Fruit fly (Drosophila melanogaster) whole organism, embryonic: ENCODE results near the gene CG43638.
A peak's percentile ranks its signal among the peaks of the same experiment; 100 is the strongest.

Source experiments
- Adf1 ChIP-seq: fragments of 200-800 bp; sonication (Bioruptor generic); IDR thresholded peaks from 2 replicates; pipeline ENCODE4 v1.3.6; 2022; ENCODE audit warnings: missing biosample characterization, missing genetic modification characterization
- Antp ChIP-seq: fragments of 200-800 bp; sonication (Bioruptor generic); optimal IDR thresholded peaks from 3 replicates; lab custom pipeline; 2016; ENCODE audit warnings: missing biosample characterization, missing genetic modification characterization
- Bdp1 ChIP-seq: fragments of 200-800 bp; sonication (Bioruptor generic); optimal IDR thresholded peaks from 3 replicates; lab custom pipeline; 2016; ENCODE audit warnings: missing biosample characterization, missing genetic modification characterization
- CG1024 ChIP-seq: fragments of 200-800 bp; sonication (Bioruptor generic); IDR thresholded peaks from 2 replicates; pipeline ENCODE4 v1.3.6; 2022; ENCODE audit warnings: missing biosample characterization, missing genetic modification characterization
- CG11085 ChIP-seq: fragments of 200-800 bp; sonication (Bioruptor generic); IDR thresholded peaks from 2 replicates; pipeline ENCODE4 v1.3.6; 2022; ENCODE audit warnings: missing biosample characterization, missing genetic modification characterization
- CG12942 ChIP-seq: fragments of 200-800 bp; sonication (Bioruptor generic); optimal IDR thresholded peaks from 3 replicates; lab custom pipeline; 2016; ENCODE audit warnings: missing biosample characterization, missing genetic modification characterization
- CG13624 ChIP-seq: fragments of 200-800 bp; sonication (Bioruptor generic); optimal IDR thresholded peaks from 2 replicates; lab custom pipeline; 2016; ENCODE audit warnings: missing biosample characterization, missing genetic modification characterization
- CG14965 ChIP-seq: fragments of 200-800 bp; sonication (Bioruptor generic); optimal IDR thresholded peaks from 2 replicates; lab custom pipeline; 2016; ENCODE audit warnings: missing biosample characterization, missing genetic modification characterization, borderline replicate concordance
- CG15073 ChIP-seq: fragments of 200-800 bp; sonication (Bioruptor generic); optimal IDR thresholded peaks from 2 replicates; lab custom pipeline; 2016; ENCODE audit warnings: missing biosample characterization, missing genetic modification characterization
- CG16863 ChIP-seq: fragments of 200-800 bp; sonication (Bioruptor generic); optimal IDR thresholded peaks from 3 replicates; lab custom pipeline; 2016; ENCODE audit warnings: missing biosample characterization, missing genetic modification characterization
- CG17385 ChIP-seq: fragments of 200-800 bp; sonication (Bioruptor generic); optimal IDR thresholded peaks from 3 replicates; lab custom pipeline; 2018; ENCODE audit warnings: missing biosample characterization, mild to moderate bottlenecking, missing genetic modification characterization
- CG2199 ChIP-seq: fragments of 200-800 bp; sonication (Bioruptor generic); IDR thresholded peaks from 3 replicates; pipeline ENCODE4 v1.3.6; 2022; ENCODE audit warnings: missing biosample characterization, missing genetic modification characterization
- CG3065 ChIP-seq: fragments of 200-800 bp; sonication (Bioruptor generic); optimal IDR thresholded peaks from 2 replicates; lab custom pipeline; 2016; ENCODE audit warnings: missing biosample characterization, missing genetic modification characterization
- CG3407 ChIP-seq: fragments of 200-800 bp; sonication (Bioruptor generic); optimal IDR thresholded peaks from 2 replicates; lab custom pipeline; 2018; ENCODE audit warnings: missing biosample characterization, mild to moderate bottlenecking, missing genetic modification characterization
- CG3838 ChIP-seq: fragments of 200-800 bp; sonication (Bioruptor generic); optimal IDR thresholded peaks from 3 replicates; lab custom pipeline; 2016; ENCODE audit warnings: missing biosample characterization, missing genetic modification characterization
- CG6254 ChIP-seq: fragments of 200-800 bp; sonication (Bioruptor generic); optimal IDR thresholded peaks from 3 replicates; lab custom pipeline; 2017; ENCODE audit warnings: mild to moderate bottlenecking, missing biosample characterization, missing genetic modification reagents, missing genetic modification characterization
- CG9797 ChIP-seq: fragments of 200-800 bp; sonication (Bioruptor generic); optimal IDR thresholded peaks from 3 replicates; lab custom pipeline; 2018; ENCODE audit warnings: missing biosample characterization, mild to moderate bottlenecking, missing genetic modification characterization
- CG9932 ChIP-seq: fragments of 200-800 bp; sonication (Bioruptor generic); IDR thresholded peaks from 2 replicates; pipeline ENCODE4 v1.3.6; 2022; ENCODE audit warnings: missing biosample characterization, missing genetic modification characterization
- Ets97D ChIP-seq: fragments of 200-800 bp; sonication (Bioruptor generic); optimal IDR thresholded peaks from 3 replicates; lab custom pipeline; 2016; ENCODE audit warnings: missing biosample characterization, missing genetic modification characterization
- HHEX ChIP-seq: fragments of 200-800 bp; sonication (Bioruptor generic); optimal IDR thresholded peaks from 3 replicates; lab custom pipeline; 2017; ENCODE audit warnings: missing biosample characterization, mild to moderate bottlenecking, missing genetic modification characterization, missing genetic modification reagents
- Hr39 ChIP-seq: fragments of >200 bp; optimal IDR thresholded peaks from 2 replicates; lab custom pipeline; 2017
- Kr ChIP-seq: fragments of 200-800 bp; sonication (Bioruptor generic); optimal IDR thresholded peaks from 2 replicates; lab custom pipeline; 2017; ENCODE audit warnings: missing biosample characterization, mild to moderate bottlenecking, missing genetic modification characterization
- Neu2 ChIP-seq: fragments of 200-800 bp; sonication (Bioruptor generic); optimal IDR thresholded peaks from 3 replicates; lab custom pipeline; 2016; ENCODE audit warnings: missing biosample characterization, missing genetic modification characterization, borderline replicate concordance
- Nf-YA ChIP-seq: fragments of 200-800 bp; sonication (Bioruptor generic); IDR thresholded peaks from 2 replicates; pipeline ENCODE4 v1.3.6; 2022; ENCODE audit warnings: missing biosample characterization, missing genetic modification characterization
- Nf-YC ChIP-seq: fragments of 200-800 bp; optimal IDR thresholded peaks from 3 replicates; lab custom pipeline; 2019; ENCODE audit warnings: missing biosample characterization, mild to moderate bottlenecking, missing genetic modification characterization, moderate library complexity
- Sox100B ChIP-seq: fragments of 200-800 bp; sonication (Bioruptor generic); optimal IDR thresholded peaks from 3 replicates; lab custom pipeline; 2018; ENCODE audit warnings: missing biosample characterization, mild to moderate bottlenecking, missing genetic modification characterization
- Stat92E ChIP-seq, 3 experiments: fragments of >200 bp in 2 of 3; fragments of 200-800 bp in 1 of 3; sonication (Bioruptor generic) in 1 of 3; optimal IDR thresholded peaks; 2 replicates each; lab custom pipeline; 2017 to 2019; ENCODE audit warnings: missing biosample characterization in 3 of 3, missing genetic modification characterization in 3 of 3, mild to moderate bottlenecking in 1 of 3, moderate library complexity in 1 of 3
- Taf1 ChIP-seq: fragments of 200-800 bp; sonication (Bioruptor generic); IDR thresholded peaks from 2 replicates; pipeline ENCODE4 v1.3.6; 2022; ENCODE audit warnings: missing biosample characterization, missing genetic modification characterization
- bigmax ChIP-seq: fragments of 200-800 bp; sonication (Bioruptor generic); optimal IDR thresholded peaks from 2 replicates; lab custom pipeline; 2018; ENCODE audit warnings: missing biosample characterization, mild to moderate bottlenecking, missing genetic modification characterization
- br ChIP-seq: fragments of >200 bp; optimal IDR thresholded peaks from 2 replicates; lab custom pipeline; 2017
- dati ChIP-seq: fragments of 200-800 bp; sonication (Bioruptor generic); IDR thresholded peaks from 2 replicates; pipeline ENCODE4 v1.3.6; 2022; ENCODE audit warnings: missing biosample characterization, missing genetic modification characterization
- ewg ChIP-seq: fragments of 200-800 bp; sonication (Bioruptor generic); optimal IDR thresholded peaks from 3 replicates; lab custom pipeline; 2017; ENCODE audit warnings: mild to moderate bottlenecking, missing biosample characterization, missing genetic modification reagents, missing genetic modification characterization
- fru ChIP-seq: fragments of >200 bp; optimal IDR thresholded peaks from 2 replicates; lab custom pipeline; 2017
- grau ChIP-seq: fragments of 200-800 bp; optimal IDR thresholded peaks from 3 replicates; lab custom pipeline; 2019; ENCODE audit warnings: missing biosample characterization, mild to moderate bottlenecking, missing genetic modification characterization, moderate library complexity
- kah ChIP-seq: fragments of 200-800 bp; sonication (Bioruptor generic); optimal IDR thresholded peaks from 2 replicates; lab custom pipeline; 2018; ENCODE audit warnings: missing biosample characterization, mild to moderate bottlenecking, missing genetic modification characterization
- knrl ChIP-seq: fragments of 200-800 bp; sonication (Bioruptor generic); IDR thresholded peaks from 3 replicates; pipeline ENCODE4 v1.3.6; 2022; ENCODE audit warnings: missing biosample characterization, missing genetic modification characterization; ENCODE audit not compliant: partially characterized antibody
- nerfin-2 ChIP-seq: fragments of 200-800 bp; sonication (Bioruptor generic); IDR thresholded peaks from 2 replicates; pipeline ENCODE4 v1.3.6; 2022; ENCODE audit warnings: missing biosample characterization, missing genetic modification characterization; ENCODE audit not compliant: partially characterized antibody
- pho ChIP-seq: fragments of 200-800 bp; sonication (Bioruptor generic); optimal IDR thresholded peaks from 2 replicates; lab custom pipeline; 2016; ENCODE audit warnings: missing biosample characterization, missing genetic modification characterization
- phol ChIP-seq: fragments of 200-800 bp; sonication (Bioruptor generic); optimal IDR thresholded peaks from 3 replicates; lab custom pipeline; 2018; ENCODE audit warnings: missing biosample characterization, mild to moderate bottlenecking, missing genetic modification characterization, moderate library complexity
- pum ChIP-seq: fragments of 200-800 bp; sonication (Bioruptor generic); optimal IDR thresholded peaks from 2 replicates; lab custom pipeline; 2016; ENCODE audit warnings: missing biosample characterization, missing genetic modification characterization
- pzg ChIP-seq: fragments of 200-800 bp; sonication (Bioruptor generic); optimal IDR thresholded peaks from 3 replicates; lab custom pipeline; 2018; ENCODE audit warnings: missing biosample characterization, mild to moderate bottlenecking, missing genetic modification characterization, moderate library complexity
- ranshi ChIP-seq: fragments of 200-800 bp; sonication (Bioruptor generic); IDR thresholded peaks from 2 replicates; pipeline ENCODE4 v1.3.6; 2022; ENCODE audit warnings: missing biosample characterization, missing genetic modification characterization
- run ChIP-seq: fragments of 200-800 bp; sonication (Bioruptor generic); optimal IDR thresholded peaks from 3 replicates; lab custom pipeline; 2018; ENCODE audit warnings: missing biosample characterization, mild to moderate bottlenecking, missing genetic modification characterization
- sim ChIP-seq: fragments of 200-800 bp; sonication (Bioruptor generic); IDR thresholded peaks from 2 replicates; pipeline ENCODE4 v1.3.6; 2022; ENCODE audit warnings: missing biosample characterization, missing genetic modification characterization
- sna ChIP-seq: fragments of 200-800 bp; sonication (Bioruptor generic); IDR thresholded peaks from 2 replicates; pipeline ENCODE4 v1.3.6; 2022; ENCODE audit warnings: missing biosample characterization, missing genetic modification characterization; ENCODE audit not compliant: partially characterized antibody
- sob ChIP-seq: fragments of 200-800 bp; sonication (Bioruptor generic); IDR thresholded peaks from 2 replicates; pipeline ENCODE4 v1.3.6; 2022; ENCODE audit warnings: missing biosample characterization, missing genetic modification characterization
- sqz ChIP-seq: fragments of 200-800 bp; sonication (Bioruptor generic); optimal IDR thresholded peaks from 3 replicates; lab custom pipeline; 2018; ENCODE audit warnings: missing biosample characterization, mild to moderate bottlenecking, missing genetic modification characterization
- toy ChIP-seq: fragments of 200-800 bp; sonication (Bioruptor generic); IDR thresholded peaks from 2 replicates; pipeline ENCODE4 v1.3.6; 2022; ENCODE audit warnings: missing biosample characterization, missing genetic modification characterization
- trh ChIP-seq: fragments of 200-800 bp; sonication (Bioruptor generic); optimal IDR thresholded peaks from 2 replicates; lab custom pipeline; 2016; ENCODE audit warnings: missing biosample characterization, missing genetic modification characterization
- tx ChIP-seq: fragments of 200-800 bp; sonication (Bioruptor generic); optimal IDR thresholded peaks from 2 replicates; lab custom pipeline; 2016; ENCODE audit warnings: missing biosample characterization, missing genetic modification characterization
- z ChIP-seq: fragments of 200-800 bp; sonication (Bioruptor generic); IDR thresholded peaks from 3 replicates; pipeline ENCODE4 v1.3.6; 2022; ENCODE audit warnings: missing biosample characterization, missing genetic modification characterization
- zen2 ChIP-seq: fragments of 200-800 bp; sonication (Bioruptor generic); IDR thresholded peaks from 3 replicates; pipeline ENCODE4 v1.3.6; 2022; ENCODE audit warnings: missing biosample characterization, missing genetic modification characterization; ENCODE audit not compliant: partially characterized antibody

CG43638 gene

DNA sequence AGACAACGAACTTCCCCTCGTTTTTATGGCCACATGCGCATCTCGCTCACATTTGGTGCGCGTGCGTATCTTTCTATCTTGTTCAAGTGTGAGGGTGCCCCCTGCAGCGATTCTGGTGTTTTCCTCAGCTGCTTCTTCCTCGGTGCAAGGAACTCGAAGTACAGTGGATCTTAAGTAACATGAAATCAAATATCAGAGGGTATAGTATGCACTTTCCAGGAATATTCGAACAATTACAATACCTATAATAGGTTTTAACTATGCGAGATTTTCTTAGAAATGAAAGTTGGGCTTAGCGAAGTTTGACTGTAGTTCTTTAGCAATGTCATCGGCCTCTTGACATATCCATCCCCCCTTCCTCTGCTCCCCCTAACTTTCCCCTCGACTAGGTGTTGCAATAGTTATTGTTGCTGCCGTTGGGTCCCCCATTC lies 18.4 kb downstream of the CG43638 start (continued):
- no peak for TF ChIP-seq pho
- no peak for TF ChIP-seq Kr (GFP tag; lab: Kevin White, UChicago)
- peak; percentile 34 for TF ChIP-seq CG6254
- TF ChIP-seq CG3065 (GFP tag; lab: Kevin White, UChicago), result peak; percentile 12
- TF ChIP-seq Hr39, result no peak
- TF ChIP-seq CG1024 (GFP tag; lab: Robert Waterston, UW), result peak; percentile 53; the same call in 1 of the 2 replicates
- TF ChIP-seq CG3838, result no peak
- no peak for TF ChIP-seq zen2 (GFP tag; lab: Robert Waterston, UW)
- TF ChIP-seq CG11085 (GFP tag; lab: Robert Waterston, UW), result no peak
- peak; percentile 66 for TF ChIP-seq CG17385
- TF ChIP-seq sob (GFP tag; lab: Robert Waterston, UW), result peak; percentile 35; the same call in 1 of the 2 replicates
- peak; percentile 49; the same call in 1 of the 2 replicates for TF ChIP-seq sim (GFP tag; lab: Robert Waterston, UW)
- TF ChIP-seq CG3407, result peak; percentile 47
- TF ChIP-seq CG16863 (GFP tag; lab: Kevin White, UChicago), result peak; percentile 59
- TF ChIP-seq sna, result no peak
- TF ChIP-seq Adf1 (GFP tag; lab: Robert Waterston, UW), result no peak
- TF ChIP-seq CG2199 (GFP tag; lab: Robert Waterston, UW), result 0 out of 3 replicates have a peak, but pooled peaks have one; percentile 53
- TF ChIP-seq CG13624, result no peak
- no peak for TF ChIP-seq Taf1 (GFP tag; lab: Robert Waterston, UW)
- no peak for TF ChIP-seq Sox100B
- peak; percentile 64; the same call in 2 of the 3 replicates for TF ChIP-seq z (GFP tag; lab: Robert Waterston, UW)
- TF ChIP-seq bigmax (GFP tag; lab: Kevin White, UChicago), result no peak
- TF ChIP-seq Nf-YA (GFP tag; lab: Robert Waterston, UW), result no peak
- TF ChIP-seq sqz (GFP tag; lab: Kevin White, UChicago), result no peak
- no peak for TF ChIP-seq CG12942 (GFP tag; lab: Kevin White, UChicago)
- no peak for TF ChIP-seq HHEX (GFP tag; lab: Kevin White, UChicago)
- TF ChIP-seq dati, result no peak
- TF ChIP-seq pum, result peak; percentile 40
- TF ChIP-seq Neu2 (GFP tag; lab: Kevin White, UChicago), result no peak
- TF ChIP-seq CG9932 (GFP tag; lab: Robert Waterston, UW), result no peak
- no peak for TF ChIP-seq pzg (GFP tag; lab: Kevin White, UChicago)
- TF ChIP-seq toy, result no peak
- no peak for TF ChIP-seq br (lab: Kevin White, UChicago)
- no peak for TF ChIP-seq knrl (GFP tag; lab: Robert Waterston, UW)
- peak; percentile 52 for TF ChIP-seq phol
- no peak for TF ChIP-seq nerfin-2 (GFP tag; lab: Robert Waterston, UW)
- TF ChIP-seq grau (tag; lab: Kevin White, UChicago), result peak; percentile 97
- peak; percentile 26 for TF ChIP-seq Ets97D
- TF ChIP-seq ewg (GFP tag; lab: Kevin White, UChicago), result no peak
- TF ChIP-seq Bdp1, result no peak
- TF ChIP-seq CG14965, result no peak
- peak; percentile 48 for TF ChIP-seq Antp
- no peak for TF ChIP-seq run
- no peak for TF ChIP-seq fru
- TF ChIP-seq kah (GFP tag; lab: Kevin White, UChicago), result no peak
- TF ChIP-seq Stat92E (GFP tag; optimal IDR thresholded peaks at IDR 0.05; lab: Kevin White, UChicago), result peak in 1 of 3 experiments; percentile 75
- TF ChIP-seq ranshi (GFP tag; lab: Robert Waterston, UW), result peak; percentile 52; the same call in 1 of the 2 replicates
- TF ChIP-seq CG9797 (GFP tag; lab: Kevin White, UChicago), result no peak
- no peak for TF ChIP-seq trh
- TF ChIP-seq CG15073 (GFP tag; lab: Kevin White, UChicago), result no peak
- no peak for TF ChIP-seq Nf-YC (tag; lab: Kevin White, UChicago)
- TF ChIP-seq tx (GFP tag; lab: Kevin White, UChicago), result no peak
